Fruit fly (Drosophila melanogaster): ENCODE results near the gene Sms.
A peak's percentile ranks its signal among the peaks of the same experiment; 100 is the strongest.

The Sms gene

dm6 chr3L:12277054-12277879, at the start of gene Sms, which contains the start of gene INPP5E (continued):
- TF ChIP-seq CG17385 (GFP tag; optimal IDR thresholded peaks at IDR 0.05) (peak; percentile 19), CG12155 (GFP tag; optimal IDR thresholded peaks at IDR 0.05) (peak; percentile 43), tio (GFP tag; optimal IDR thresholded peaks at IDR 0.05) (no peak), CG17612 (GFP tag; IDR thresholded peaks at IDR 0.05) (no peak), odd (GFP tag; optimal IDR thresholded peaks at IDR 0.05) (peak; percentile 43), CG12769 (tag; optimal IDR thresholded peaks at IDR 0.05) (no peak), Stat92E (GFP tag; optimal IDR thresholded peaks at IDR 0.05) (no peak), CG7839 (tag; optimal IDR thresholded peaks at IDR 0.05) (peak; percentile 41), Deaf1 (tag; optimal IDR thresholded peaks at IDR 0.05) (peak; percentile 40), CG30403 (GFP tag; optimal IDR thresholded peaks at IDR 0.05) (peak; percentile 74), CG9215 (GFP tag; IDR thresholded peaks at IDR 0.05) (peak; percentile 54), ci (GFP tag; IDR thresholded peaks at IDR 0.05) (peak; percentile 7; the same call in 1 of the 3 replicates), CG33557 (GFP tag; optimal IDR thresholded peaks at IDR 0.05) (peak; percentile 56), CG9609 (GFP tag; optimal IDR thresholded peaks at IDR 0.05) (no peak), gt (GFP tag; IDR thresholded peaks at IDR 0.05) (no peak), Atf6 (GFP tag; IDR thresholded peaks at IDR 0.05) (no peak), CG2712 (tag; optimal IDR thresholded peaks at IDR 0.05) (peak; percentile 75), Ptx1 (GFP tag; IDR thresholded peaks at IDR 0.05) (peak; percentile 55), CG1792 (GFP tag; optimal IDR thresholded peaks at IDR 0.05) (no peak), Bgb (GFP tag; IDR thresholded peaks at IDR 0.05; ENCODE audit: partially characterized antibody) (peak; percentile 84), crp (GFP tag; optimal IDR thresholded peaks at IDR 0.05) (peak in 1 of 2 experiments; percentile 5), CkIIα-i1 (GFP tag; IDR thresholded peaks at IDR 0.05) (no peak), nom (GFP tag; optimal IDR thresholded peaks at IDR 0.05) (no peak), CG3726 (GFP tag; IDR thresholded peaks at IDR 0.05) (no peak), peb (GFP tag; IDR thresholded peaks at IDR 0.05) (no peak), CG12236 (GFP tag; optimal IDR thresholded peaks at IDR 0.05) (no peak), salm (tag; optimal IDR thresholded peaks at IDR 0.05) (no peak), Mad (GFP tag; optimal IDR thresholded peaks at IDR 0.05) (no peak), Trl (optimal IDR thresholded peaks at IDR 0.05) (no peak), Trl (GFP tag; optimal IDR thresholded peaks at IDR 0.05) (no peak), HmgD (GFP tag; optimal IDR thresholded peaks at IDR 0.05) (no peak), CG2116 (GFP tag; optimal IDR thresholded peaks at IDR 0.05) (peak; percentile 75), slou (GFP tag; optimal IDR thresholded peaks at IDR 0.05) (no peak), Neu2 (GFP tag; optimal IDR thresholded peaks at IDR 0.05; ENCODE audit: borderline replicate concordance) (no peak), sug (tag; optimal IDR thresholded peaks at IDR 0.05) (peak; percentile 73), bbx (GFP tag; IDR thresholded peaks at IDR 0.05; ENCODE audit: partially characterized antibody) (peak; percentile 77), CG13123 (GFP tag; optimal IDR thresholded peaks at IDR 0.05) (no peak), CG18619 (GFP tag; optimal IDR thresholded peaks at IDR 0.05) (peak; percentile 64), cas (GFP tag; IDR thresholded peaks at IDR 0.05) (no peak), Dll (GFP tag; IDR thresholded peaks at IDR 0.05; ENCODE audit: partially characterized antibody) (peak; percentile 89), CG4360 (GFP tag; IDR thresholded peaks at IDR 0.05) (0 out of 2 replicates have a peak, but pooled peaks have one; percentile 23), mirr (GFP tag; optimal IDR thresholded peaks at IDR 0.05) (no peak), usp (GFP tag; optimal IDR thresholded peaks at IDR 0.05) (no peak), CG3065 (GFP tag; optimal IDR thresholded peaks at IDR 0.05) (no peak), ranshi (GFP tag; IDR thresholded peaks at IDR 0.05) (no peak; the same call in 1 of the 2 replicates), CG12942 (GFP tag; optimal IDR thresholded peaks at IDR 0.05) (peak; percentile 38), CG2875 (GFP tag; optimal IDR thresholded peaks at IDR 0.05) (no peak), exex (tag; optimal IDR thresholded peaks at IDR 0.05) (no peak), zf30C (GFP tag; optimal IDR thresholded peaks at IDR 0.05) (no peak), CG9876 (GFP tag; optimal IDR thresholded peaks at IDR 0.05) (no peak)

Measured in whole organism, embryonic.